Worm (Caenorhabditis elegans) whole organism, mixed stage, embryonic: Measurements from ENCODE around the gene T25F10.4.

Source experiments
- bed-3 ChIP-seq: fragments of 200-800 bp; sonication (Bioruptor generic); optimal IDR thresholded peaks from 3 replicates; lab custom pipeline; 2018; ENCODE audit warnings: mild to moderate bottlenecking, missing genetic modification characterization, moderate library complexity, missing compliant biosample characterization
- blmp-1 ChIP-seq: fragments of 150-350 bp; optimal IDR thresholded peaks from 2 replicates; lab custom pipeline; 2014; ENCODE audit warnings: missing biosample characterization, missing genetic modification characterization
- drap-1 ChIP-seq: fragments of 200-800 bp; sonication (Bioruptor generic); optimal IDR thresholded peaks from 3 replicates; lab custom pipeline; 2018; ENCODE audit warnings: mild to moderate bottlenecking, missing genetic modification characterization, missing compliant biosample characterization
- elt-3 ChIP-seq: fragments of 150-350 bp; optimal IDR thresholded peaks from 2 replicates; lab custom pipeline; 2014; ENCODE audit warnings: missing biosample characterization, missing genetic modification characterization
- hlh-1 ChIP-seq: fragments of 150-350 bp; optimal IDR thresholded peaks from 2 replicates; lab custom pipeline; 2014; ENCODE audit warnings: missing biosample characterization, missing genetic modification reagents, missing genetic modification characterization
- nhr-237 ChIP-seq: fragments of 150-350 bp; optimal IDR thresholded peaks from 2 replicates; lab custom pipeline; 2014; ENCODE audit warnings: missing biosample characterization, missing genetic modification characterization
- tbx-8 ChIP-seq: fragments of 200-800 bp; sonication (Bioruptor generic); optimal IDR thresholded peaks from 2 replicates; lab custom pipeline; 2018; ENCODE audit warnings: mild to moderate bottlenecking, missing genetic modification characterization, moderate library complexity, missing compliant biosample characterization
- unc-39 ChIP-seq: fragments of 150-350 bp; optimal IDR thresholded peaks from 2 replicates; lab custom pipeline; 2014; ENCODE audit warnings: missing biosample characterization, missing genetic modification characterization

- TF ChIP-seq hlh-1 (no peak), drap-1 (GFP tag; lab: Kevin White, UChicago) (no peak), unc-39 (no peak), tbx-8 (GFP tag; lab: Kevin White, UChicago) (no peak), blmp-1 (tag; lab: Kevin White, UChicago) (no peak), nhr-237 (tag; lab: Kevin White, UChicago) (no peak), bed-3 (GFP tag; lab: Kevin White, UChicago) (no peak), elt-3 (no peak)
Observed at ce11 chrV:6810091-6810490, 47.8 kb upstream of the T25F10.4 start.
